Worm (Caenorhabditis elegans) whole organism, L2 larva: ENCODE measurements around the gene mccc-2.
A peak's percentile ranks its signal among the peaks of the same experiment; 100 is the strongest.

ENCODE experiments used
- C34F6.9 ChIP-seq: fragments of 150-350 bp; optimal IDR thresholded peaks from 2 replicates; lab custom pipeline; 2014; ENCODE audit warnings: missing biosample characterization, missing genetic modification characterization
- F13H6.1 ChIP-seq: sonication (generic microtip); optimal IDR thresholded peaks from 2 replicates; lab custom pipeline; 2016; ENCODE audit warnings: missing genetic modification characterization, missing compliant biosample characterization
- ZK546.5 ChIP-seq: sonication (generic microtip); optimal IDR thresholded peaks from 2 replicates; lab custom pipeline; 2017; ENCODE audit warnings: missing biosample characterization, missing genetic modification characterization
- alr-1 ChIP-seq: fragments of 150-350 bp; optimal IDR thresholded peaks from 2 replicates; lab custom pipeline; 2014; ENCODE audit warnings: missing biosample characterization, missing genetic modification characterization
- aly-2 ChIP-seq: fragments of 150-350 bp; optimal IDR thresholded peaks from 2 replicates; lab custom pipeline; 2014; ENCODE audit warnings: missing biosample characterization, missing genetic modification characterization
- ama-1 ChIP-seq: fragments of 150-350 bp; optimal IDR thresholded peaks from 2 replicates; lab custom pipeline; 2018; ENCODE audit warnings: inconsistent platforms
- blmp-1 ChIP-seq: sonication (generic microtip); optimal IDR thresholded peaks from 2 replicates; lab custom pipeline; 2017; ENCODE audit warnings: missing genetic modification characterization, mild to moderate bottlenecking, missing compliant biosample characterization, antibody characterized with exemption, moderate library complexity; ENCODE audit not compliant: insufficient read depth
- ceh-16 ChIP-seq: fragments of 150-350 bp; optimal IDR thresholded peaks from 2 replicates; lab custom pipeline; 2014; ENCODE audit warnings: missing biosample characterization, missing genetic modification characterization
- ceh-82 ChIP-seq: fragments of 150-350 bp; optimal IDR thresholded peaks from 2 replicates; lab custom pipeline; 2014; ENCODE audit warnings: missing biosample characterization, missing genetic modification characterization
- crh-2 ChIP-seq: sonication (generic microtip); optimal IDR thresholded peaks from 2 replicates; lab custom pipeline; 2017; ENCODE audit warnings: missing biosample characterization, missing genetic modification characterization
- dmd-4 ChIP-seq: sonication (generic microtip); optimal IDR thresholded peaks from 2 replicates; lab custom pipeline; 2017; ENCODE audit warnings: missing biosample characterization, missing genetic modification characterization
- egl-27 ChIP-seq: sonication (generic microtip); optimal IDR thresholded peaks from 3 replicates; lab custom pipeline; 2017; ENCODE audit warnings: missing biosample characterization, missing genetic modification reagents, missing genetic modification characterization
- elt-1 ChIP-seq: fragments of 150-350 bp; optimal IDR thresholded peaks from 2 replicates; lab custom pipeline; 2014; ENCODE audit warnings: missing biosample characterization, missing genetic modification characterization
- elt-3 ChIP-seq: sonication (generic microtip); optimal IDR thresholded peaks from 2 replicates; lab custom pipeline; 2017; ENCODE audit warnings: missing biosample characterization, missing genetic modification characterization
- fos-1 ChIP-seq: fragments of 150-350 bp; optimal IDR thresholded peaks from 2 replicates; lab custom pipeline; 2014; ENCODE audit warnings: missing biosample characterization, missing genetic modification characterization
- gmeb-1 ChIP-seq: fragments of 150-350 bp; optimal IDR thresholded peaks from 2 replicates; lab custom pipeline; 2014; ENCODE audit warnings: missing biosample characterization, missing genetic modification characterization
- lin-11 ChIP-seq: fragments of 150-350 bp; sonication (generic microtip); optimal IDR thresholded peaks from 2 replicates; lab custom pipeline; 2014; ENCODE audit warnings: missing biosample characterization, missing genetic modification characterization, inconsistent platforms, mixed read lengths
- lsy-2 ChIP-seq, 2 experiments: fragments of 150-350 bp in 1 of 2; sonication (generic microtip) in 1 of 2; optimal IDR thresholded peaks; 2 replicates each; lab custom pipeline; 2014 to 2017; ENCODE audit warnings: missing biosample characterization in 2 of 2, missing genetic modification characterization in 2 of 2
- mab-5 ChIP-seq: fragments of 150-350 bp; optimal IDR thresholded peaks from 2 replicates; lab custom pipeline; 2014; ENCODE audit warnings: missing biosample characterization, missing genetic modification characterization
- mbf-1 ChIP-seq: sonication (generic microtip); optimal IDR thresholded peaks from 2 replicates; lab custom pipeline; 2017; ENCODE audit warnings: missing biosample characterization, missing genetic modification characterization
- mdl-1 ChIP-seq, 2 experiments: fragments of 150-350 bp in 1 of 2; sonication (generic microtip) in 1 of 2; optimal IDR thresholded peaks; 2 replicates each; lab custom pipeline; 2017; ENCODE audit warnings: missing biosample characterization in 2 of 2, missing genetic modification characterization in 2 of 2
- nhr-11 ChIP-seq: fragments of 150-350 bp; optimal IDR thresholded peaks from 2 replicates; lab custom pipeline; 2014; ENCODE audit warnings: missing biosample characterization, missing genetic modification characterization
- nhr-12 ChIP-seq: fragments of 150-350 bp; optimal IDR thresholded peaks from 2 replicates; lab custom pipeline; 2014; ENCODE audit warnings: missing biosample characterization, missing genetic modification characterization
- nhr-129 ChIP-seq: fragments of 150-350 bp; optimal IDR thresholded peaks from 2 replicates; lab custom pipeline; 2014; ENCODE audit warnings: missing biosample characterization, missing genetic modification characterization
- nhr-23 ChIP-seq: fragments of 150-350 bp; optimal IDR thresholded peaks from 2 replicates; lab custom pipeline; 2014; ENCODE audit warnings: missing biosample characterization, missing genetic modification reagents, missing genetic modification characterization
- nhr-237 ChIP-seq: fragments of 150-350 bp; optimal IDR thresholded peaks from 2 replicates; lab custom pipeline; 2014; ENCODE audit warnings: missing biosample characterization, missing genetic modification characterization
- nhr-25 ChIP-seq: fragments of 150-350 bp; sonication (generic microtip); optimal IDR thresholded peaks from 3 replicates; lab custom pipeline; 2014; ENCODE audit warnings: missing biosample characterization, missing genetic modification characterization
- nhr-77 ChIP-seq: fragments of 150-350 bp; optimal IDR thresholded peaks from 2 replicates; lab custom pipeline; 2014; ENCODE audit warnings: missing biosample characterization, missing genetic modification characterization
- peb-1 ChIP-seq: fragments of 150-350 bp; optimal IDR thresholded peaks from 2 replicates; lab custom pipeline; 2014; ENCODE audit warnings: missing biosample characterization, missing genetic modification characterization
- sem-4 ChIP-seq: fragments of 150-350 bp; optimal IDR thresholded peaks from 2 replicates; lab custom pipeline; 2014; ENCODE audit warnings: missing biosample characterization, missing genetic modification reagents, missing genetic modification characterization
- sma-3 ChIP-seq: sonication (generic microtip); optimal IDR thresholded peaks from 2 replicates; lab custom pipeline; 2016; ENCODE audit warnings: missing genetic modification reagents, missing genetic modification characterization, missing compliant biosample characterization
- sma-9 ChIP-seq, 2 experiments: fragments of 150-350 bp in 1 of 2; sonication (generic microtip) in 1 of 2; optimal IDR thresholded peaks; 2 replicates each; lab custom pipeline; 2014 to 2016; ENCODE audit warnings: missing genetic modification characterization in 2 of 2, mild to moderate bottlenecking in 1 of 2, missing biosample characterization in 1 of 2, missing compliant biosample characterization in 1 of 2, missing genetic modification reagents in 1 of 2, moderate library complexity in 1 of 2
- snpc-4 ChIP-seq: fragments of 150-350 bp; optimal IDR thresholded peaks from 2 replicates; lab custom pipeline; 2014; ENCODE audit warnings: missing biosample characterization, missing genetic modification characterization
- unc-39 ChIP-seq: fragments of 150-350 bp; optimal IDR thresholded peaks from 2 replicates; lab custom pipeline; 2014; ENCODE audit warnings: missing biosample characterization, missing genetic modification characterization
- unc-55 ChIP-seq: fragments of 150-350 bp; sonication (generic microtip); optimal IDR thresholded peaks from 3 replicates; lab custom pipeline; 2014; ENCODE audit warnings: missing biosample characterization, missing genetic modification reagents, missing genetic modification characterization
- unc-62 ChIP-seq: fragments of 150-350 bp; optimal IDR thresholded peaks from 2 replicates; lab custom pipeline; 2014; ENCODE audit warnings: missing biosample characterization, missing genetic modification reagents, missing genetic modification characterization
- zag-1 ChIP-seq: fragments of 150-350 bp; optimal IDR thresholded peaks from 2 replicates; lab custom pipeline; 2014; ENCODE audit warnings: missing biosample characterization, missing genetic modification characterization
- ztf-1 ChIP-seq: fragments of 200-800 bp; sonication (Bioruptor generic); conservative IDR thresholded peaks from 2 replicates; pipeline ENCODE4 v1.3.6; 2022; ENCODE audit warnings: missing genetic modification characterization, missing compliant biosample characterization
- ztf-4 ChIP-seq: fragments of 150-350 bp; optimal IDR thresholded peaks from 2 replicates; lab custom pipeline; 2014; ENCODE audit warnings: missing biosample characterization, missing genetic modification characterization

mccc-2 gene

DNA sequence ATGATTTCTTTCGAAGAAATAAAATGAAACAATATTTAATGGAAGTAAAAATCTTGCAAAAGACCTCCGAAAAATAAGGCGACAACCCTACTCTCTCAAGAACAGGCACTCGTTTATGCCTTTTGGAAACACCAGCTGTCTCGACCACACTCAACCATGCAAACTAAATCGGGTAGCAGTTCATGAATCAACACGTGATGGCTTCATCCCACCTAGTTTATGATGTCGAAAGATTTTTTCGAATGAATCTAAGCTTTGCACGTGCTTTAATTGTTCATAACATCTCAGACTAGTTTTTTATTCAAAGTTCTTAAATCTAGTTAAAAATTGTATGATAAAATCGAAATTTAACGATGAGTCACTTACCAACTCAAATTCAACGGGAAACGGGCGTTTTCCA, 35.9 kb downstream of the mccc-2 start:
- TF ChIP-seq unc-55 (GFP tag; lab: Kevin White, UChicago) (no peak), sma-3 (GFP tag; lab: Kevin White, UChicago) (no peak), nhr-129 (tag; lab: Kevin White, UChicago) (no peak), ZK546.5 (tag; lab: Kevin White, UChicago) (no peak), ztf-1 (GFP tag; lab: Robert Waterston, UW) (no peak), ceh-82 (tag; lab: Kevin White, UChicago) (no peak), lin-11 (tag; lab: Kevin White, UChicago) (no peak), mdl-1 (tag; optimal IDR thresholded peaks at IDR 0.05; lab: Kevin White, UChicago) (no peak), elt-1 (tag; lab: Kevin White, UChicago) (no peak), crh-2 (no peak), ama-1 (lab: Kevin White, UChicago) (peak; percentile 77), nhr-25 (tag; lab: Kevin White, UChicago) (peak; percentile 7), mbf-1 (no peak), nhr-77 (tag; lab: Kevin White, UChicago) (no peak), fos-1 (tag; lab: Kevin White, UChicago) (no peak), nhr-12 (tag; lab: Kevin White, UChicago) (no peak), nhr-11 (tag; lab: Kevin White, UChicago) (no peak), gmeb-1 (tag; lab: Kevin White, UChicago) (no peak)

DNA sequence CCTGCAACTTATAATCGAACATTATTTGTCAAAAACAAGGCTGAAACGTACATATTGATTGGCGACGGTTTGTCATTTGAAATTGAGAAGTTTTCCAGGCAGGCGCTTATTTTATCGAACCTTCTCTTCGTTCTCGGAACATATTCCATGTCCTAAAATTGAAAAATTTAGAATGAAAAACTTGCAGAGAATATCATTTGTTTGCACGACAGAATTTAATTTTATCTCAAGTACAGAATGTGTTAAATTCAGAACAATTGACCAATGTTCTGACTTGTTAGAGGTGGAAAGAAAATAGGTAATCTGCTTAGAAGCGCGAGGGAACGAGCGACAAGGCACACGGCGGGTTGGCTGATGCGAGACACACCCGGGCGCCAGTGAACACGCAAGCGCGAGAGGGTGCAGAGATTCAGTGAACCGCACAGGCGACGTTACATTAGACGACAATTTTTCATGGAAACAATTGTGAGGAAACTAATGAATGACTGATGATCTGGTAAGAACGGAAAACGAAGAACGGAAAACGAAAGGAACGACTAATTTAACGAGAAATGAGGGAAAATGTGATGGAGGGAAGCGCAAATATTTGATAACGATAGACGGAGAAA, 36.7 kb downstream of the mccc-2 start:
- TF ChIP-seq mab-5 (tag; lab: Kevin White, UChicago), result no peak
- TF ChIP-seq gmeb-1 (tag; lab: Kevin White, UChicago), result peak; percentile 38
- no peak for TF ChIP-seq egl-27
- no peak for TF ChIP-seq ceh-82 (tag; lab: Kevin White, UChicago)
- no peak for TF ChIP-seq unc-62
- peak; percentile 54 for TF ChIP-seq unc-55 (GFP tag; lab: Kevin White, UChicago)
- TF ChIP-seq alr-1 (tag; lab: Kevin White, UChicago), result no peak
- no peak for TF ChIP-seq sem-4 (tag; lab: Kevin White, UChicago)
- peak; percentile 22 for TF ChIP-seq snpc-4 (tag; lab: Kevin White, UChicago)
- peak; percentile 38 for TF ChIP-seq fos-1 (tag; lab: Kevin White, UChicago)
- TF ChIP-seq mdl-1 (tag; optimal IDR thresholded peaks at IDR 0.05; lab: Kevin White, UChicago), result peak in 1 of 2 experiments; percentile 3
- TF ChIP-seq blmp-1 (tag; lab: Kevin White, UChicago), result no peak
- peak; percentile 85 for TF ChIP-seq ama-1 (lab: Kevin White, UChicago)
- TF ChIP-seq nhr-129 (tag; lab: Kevin White, UChicago), result peak; percentile 74
- no peak for TF ChIP-seq ztf-1 (GFP tag; lab: Robert Waterston, UW)
- no peak for TF ChIP-seq C34F6.9
- no peak for TF ChIP-seq mbf-1
- peak; percentile 7 for TF ChIP-seq zag-1
- peak; percentile 75 for TF ChIP-seq lin-11 (tag; lab: Kevin White, UChicago)
- TF ChIP-seq F13H6.1, result peak; percentile 37
- peak; percentile 38 for TF ChIP-seq sma-9 (GFP tag; optimal IDR thresholded peaks at IDR 0.05; lab: Kevin White, UChicago)
- TF ChIP-seq sma-9 (tag; optimal IDR thresholded peaks at IDR 0.05; lab: Kevin White, UChicago), result no peak
- peak; percentile 56 for TF ChIP-seq crh-2
- TF ChIP-seq ztf-4 (tag; lab: Kevin White, UChicago), result peak; percentile 69
- TF ChIP-seq lsy-2 (tag; optimal IDR thresholded peaks at IDR 0.05; lab: Kevin White, UChicago), result peak in 1 of 2 experiments; percentile 47
- TF ChIP-seq, all 48 proteins: peak for 14

DNA sequence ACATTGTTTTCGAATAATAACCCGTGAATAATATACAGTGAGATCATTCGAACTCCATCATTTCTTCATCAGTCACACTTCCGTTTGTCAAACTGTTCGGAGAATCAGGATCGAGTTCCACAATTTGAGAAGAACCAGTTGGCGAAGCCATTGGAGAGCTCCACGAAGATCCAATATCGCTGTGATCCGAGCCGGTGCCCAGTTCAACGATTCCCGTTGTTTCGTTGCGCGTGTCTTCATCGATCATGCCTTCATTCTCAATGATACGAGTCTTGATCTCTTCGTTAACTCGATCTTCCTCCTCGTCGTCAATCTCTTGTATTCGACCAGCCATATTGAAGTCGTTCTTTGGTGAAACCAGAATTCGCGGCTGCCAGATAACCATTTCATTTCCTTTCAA, 37.5 kb downstream of the mccc-2 start:
- no peak for TF ChIP-seq sma-3 (GFP tag; lab: Kevin White, UChicago)
- no peak for TF ChIP-seq ztf-1 (GFP tag; lab: Robert Waterston, UW)
- no peak for TF ChIP-seq ama-1 (lab: Kevin White, UChicago)
- no peak for TF ChIP-seq alr-1 (tag; lab: Kevin White, UChicago)
- TF ChIP-seq unc-62, result no peak
- TF ChIP-seq C34F6.9, result no peak
- no peak for TF ChIP-seq mbf-1
- no peak for TF ChIP-seq ztf-4 (tag; lab: Kevin White, UChicago)
- no peak for TF ChIP-seq nhr-237 (tag; lab: Kevin White, UChicago)
- TF ChIP-seq nhr-77 (tag; lab: Kevin White, UChicago), result no peak
- no peak for TF ChIP-seq egl-27
- no peak for TF ChIP-seq blmp-1 (tag; lab: Kevin White, UChicago)

DNA sequence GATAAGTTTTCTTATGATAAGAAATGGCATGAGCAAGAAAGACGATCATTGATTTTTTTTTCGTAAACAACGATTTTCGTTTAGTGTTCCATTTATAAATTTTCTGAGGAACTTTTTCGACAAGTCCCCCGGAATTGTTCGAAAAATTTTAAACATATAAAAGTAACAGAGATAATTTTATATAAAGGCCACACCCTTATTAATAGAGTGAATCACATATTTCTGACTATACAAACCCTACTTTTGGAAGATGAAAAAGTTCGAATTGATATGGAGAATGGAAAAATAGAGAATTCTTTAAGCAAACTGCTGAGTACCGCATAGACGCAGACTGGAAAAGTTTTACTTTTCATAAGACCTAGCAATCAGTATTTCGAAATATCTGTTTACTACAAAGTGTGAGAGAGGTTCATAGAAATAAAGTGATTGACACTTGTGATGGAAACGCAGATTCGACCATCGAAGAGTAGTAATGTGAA, 38.0 kb downstream of the mccc-2 start:
- TF ChIP-seq nhr-23 (tag; lab: Kevin White, UChicago) (no peak), ceh-82 (tag; lab: Kevin White, UChicago) (no peak), elt-3 (tag; lab: Kevin White, UChicago) (no peak), nhr-129 (tag; lab: Kevin White, UChicago) (peak; percentile 96), unc-62 (peak; percentile 0), lsy-2 (tag; optimal IDR thresholded peaks at IDR 0.05; lab: Kevin White, UChicago) (peak in 1 of 2 experiments; percentile 90), mbf-1 (no peak), ama-1 (lab: Kevin White, UChicago) (peak; percentile 99), blmp-1 (tag; lab: Kevin White, UChicago) (no peak), snpc-4 (tag; lab: Kevin White, UChicago) (peak; percentile 43), aly-2 (tag; lab: Kevin White, UChicago) (no peak), gmeb-1 (tag; lab: Kevin White, UChicago) (peak; percentile 71), ztf-4 (tag; lab: Kevin White, UChicago) (peak; percentile 98), zag-1 (peak; percentile 31), fos-1 (tag; lab: Kevin White, UChicago) (peak; percentile 51), ztf-1 (GFP tag; lab: Robert Waterston, UW) (no peak), ceh-16 (no peak), unc-39 (tag; lab: Kevin White, UChicago) (no peak), F13H6.1 (peak; percentile 50), nhr-11 (tag; lab: Kevin White, UChicago) (peak; percentile 59), peb-1 (tag; lab: Kevin White, UChicago) (no peak), C34F6.9 (peak; percentile 95), dmd-4 (tag; lab: Kevin White, UChicago) (no peak), alr-1 (tag; lab: Kevin White, UChicago) (no peak), nhr-12 (tag; lab: Kevin White, UChicago) (peak; percentile 58), mdl-1 (tag; optimal IDR thresholded peaks at IDR 0.05; lab: Kevin White, UChicago) (no peak), sma-3 (GFP tag; lab: Kevin White, UChicago) (peak; percentile 73)
